Worm (Caenorhabditis elegans) whole organism, L4 larva: Measurements from ENCODE around the gene R07B7.12.

ENCODE experiments used
- D1046.2 ChIP-seq: fragments of 200-800 bp; sonication (Bioruptor generic); IDR thresholded peaks from 2 replicates; pipeline ENCODE4 v1.3.6; 2022; ENCODE audit warnings: missing genetic modification characterization, missing compliant biosample characterization
- Y105C5A.15 ChIP-seq: fragments of 200-800 bp; sonication (Bioruptor generic); IDR thresholded peaks from 2 replicates; pipeline ENCODE4 v1.3.6; 2022; ENCODE audit warnings: missing genetic modification characterization, missing compliant biosample characterization
- Y75B8A.6 ChIP-seq: fragments of 200-800 bp; sonication (Bioruptor generic); IDR thresholded peaks from 2 replicates; pipeline ENCODE4 v1.3.6; 2022; ENCODE audit warnings: missing genetic modification reagents, missing genetic modification characterization, missing compliant biosample characterization
- arid-1 ChIP-seq: fragments of 200-800 bp; sonication (Bioruptor generic); conservative IDR thresholded peaks from 2 replicates; pipeline ENCODE4 v1.3.6; 2022; ENCODE audit warnings: missing genetic modification reagents, missing genetic modification characterization, missing compliant biosample characterization
- ceh-32 ChIP-seq: sonication (generic microtip); optimal IDR thresholded peaks from 2 replicates; lab custom pipeline; 2016; ENCODE audit warnings: mild to moderate bottlenecking, missing genetic modification characterization, missing compliant biosample characterization; ENCODE audit not compliant: poor library complexity
- cey-2 ChIP-seq: sonication (generic microtip); optimal IDR thresholded peaks from 3 replicates; lab custom pipeline; 2017; ENCODE audit warnings: missing genetic modification characterization, mild to moderate bottlenecking, missing compliant biosample characterization, antibody characterized with exemption, borderline replicate concordance; ENCODE audit not compliant: insufficient read depth
- daf-16 ChIP-seq, 3 experiments: sonication (generic microtip); optimal IDR thresholded peaks; 2 replicates each; lab custom pipeline; 2016 to 2017; ENCODE audit warnings: missing genetic modification characterization in 3 of 3, missing genetic modification reagents in 3 of 3, mild to moderate bottlenecking in 2 of 3, missing compliant biosample characterization in 2 of 3, missing biosample characterization in 1 of 3, moderate library complexity in 1 of 3
- dmd-6 ChIP-seq: fragments of 200-800 bp; sonication (Bioruptor generic); IDR thresholded peaks from 2 replicates; pipeline ENCODE4 v1.3.6; 2022; ENCODE audit warnings: missing genetic modification reagents, missing genetic modification characterization, missing compliant biosample characterization
- dmd-8 ChIP-seq: fragments of 200-800 bp; sonication (Bioruptor generic); IDR thresholded peaks from 2 replicates; pipeline ENCODE4 v1.3.6; 2022; ENCODE audit warnings: missing genetic modification characterization, missing compliant biosample characterization
- dve-1 ChIP-seq: sonication (generic microtip); optimal IDR thresholded peaks from 2 replicates; lab custom pipeline; 2017; ENCODE audit warnings: antibody characterized with exemption, mild to moderate bottlenecking, missing genetic modification characterization, missing compliant biosample characterization; ENCODE audit not compliant: insufficient read depth
- gei-8 ChIP-seq: fragments of 200-800 bp; sonication (Bioruptor generic); optimal IDR thresholded peaks from 2 replicates; lab custom pipeline; 2018; ENCODE audit warnings: mild to moderate bottlenecking, missing genetic modification characterization, missing compliant biosample characterization
- hlh-11 ChIP-seq: fragments of 200-800 bp; sonication (Bioruptor generic); optimal IDR thresholded peaks from 2 replicates; lab custom pipeline; 2018; ENCODE audit warnings: mild to moderate bottlenecking, missing genetic modification characterization, missing compliant biosample characterization
- hlh-30 ChIP-seq: sonication (generic microtip); optimal IDR thresholded peaks from 2 replicates; lab custom pipeline; 2017; ENCODE audit warnings: antibody characterized with exemption, mild to moderate bottlenecking, missing genetic modification characterization, missing compliant biosample characterization; ENCODE audit not compliant: insufficient read depth
- lim-7 ChIP-seq: fragments of 200-800 bp; sonication (Bioruptor generic); IDR thresholded peaks from 2 replicates; pipeline ENCODE4 v1.3.6; 2022; ENCODE audit warnings: missing genetic modification characterization, missing compliant biosample characterization
- lin-13 ChIP-seq: fragments of 150-350 bp; optimal IDR thresholded peaks from 2 replicates; lab custom pipeline; 2014; ENCODE audit warnings: missing biosample characterization, missing genetic modification reagents, missing genetic modification characterization
- lin-38 ChIP-seq: fragments of 200-800 bp; sonication (Bioruptor generic); IDR thresholded peaks from 2 replicates; pipeline ENCODE4 v1.3.6; 2022; ENCODE audit warnings: missing genetic modification reagents, missing genetic modification characterization, missing compliant biosample characterization
- madf-5 ChIP-seq, 2 experiments: fragments of 200-800 bp; sonication (Bioruptor generic); IDR thresholded peaks; 2 replicates each; pipeline ENCODE4 v1.3.6; 2022; ENCODE audit warnings: missing compliant biosample characterization in 2 of 2, missing genetic modification characterization in 2 of 2
- madf-9 ChIP-seq: fragments of 200-800 bp; sonication (Bioruptor generic); conservative IDR thresholded peaks from 2 replicates; pipeline ENCODE4 v1.3.6; 2022; ENCODE audit warnings: missing genetic modification reagents, missing genetic modification characterization, missing compliant biosample characterization
- mdl-1 ChIP-seq, 2 experiments: fragments of 150-350 bp in 1 of 2; sonication (generic microtip) in 1 of 2; optimal IDR thresholded peaks; 2 replicates each; lab custom pipeline; 2014 to 2017; ENCODE audit warnings: missing biosample characterization in 2 of 2, missing genetic modification characterization in 2 of 2
- mep-1 ChIP-seq: fragments of 150-350 bp; sonication (generic microtip); optimal IDR thresholded peaks from 3 replicates; lab custom pipeline; 2014; ENCODE audit warnings: missing biosample characterization, missing genetic modification characterization
- mes-2 ChIP-seq: sonication (generic microtip); optimal IDR thresholded peaks from 2 replicates; lab custom pipeline; 2016; ENCODE audit warnings: missing genotype, mild to moderate bottlenecking, missing genetic modification characterization, missing compliant biosample characterization; ENCODE audit not compliant: poor library complexity, severe bottlenecking
- nhr-102 ChIP-seq: sonication (generic microtip); optimal IDR thresholded peaks from 2 replicates; lab custom pipeline; 2016; ENCODE audit warnings: mild to moderate bottlenecking, missing genetic modification characterization, moderate library complexity, missing compliant biosample characterization
- nhr-237 ChIP-seq: sonication (generic microtip); optimal IDR thresholded peaks from 2 replicates; lab custom pipeline; 2017; ENCODE audit warnings: missing biosample characterization, missing genetic modification characterization
- nhr-28 ChIP-seq: fragments of 150-350 bp; optimal IDR thresholded peaks from 2 replicates; lab custom pipeline; 2014; ENCODE audit warnings: missing biosample characterization, missing genetic modification characterization
- nhr-6 ChIP-seq: fragments of 150-350 bp; optimal IDR thresholded peaks from 2 replicates; lab custom pipeline; 2014; ENCODE audit warnings: missing biosample characterization, missing genetic modification characterization
- nhr-77 ChIP-seq: fragments of 150-350 bp; optimal IDR thresholded peaks from 2 replicates; lab custom pipeline; 2014; ENCODE audit warnings: missing biosample characterization, missing genetic modification characterization
- tag-97 ChIP-seq: fragments of 200-800 bp; sonication (Bioruptor generic); IDR thresholded peaks from 2 replicates; pipeline ENCODE4 v1.3.6; 2022; ENCODE audit warnings: missing genetic modification characterization, missing compliant biosample characterization
- unc-130 ChIP-seq: sonication (generic microtip); optimal IDR thresholded peaks from 2 replicates; lab custom pipeline; 2016; ENCODE audit warnings: missing genetic modification reagents, missing genetic modification characterization, missing compliant biosample characterization
- unc-62 ChIP-seq, 3 experiments: fragments of 150-350 bp in 1 of 3; sonication (generic microtip); optimal IDR thresholded peaks in 2 of 3; peaks in 1 of 3; 1 replicate in 1 of 3; 2 replicates in 2 of 3; lab custom pipeline; 2014 to 2017; ENCODE audit warnings: missing biosample characterization in 3 of 3, missing genetic modification characterization in 3 of 3, missing genetic modification reagents in 3 of 3, missing genotype in 1 of 3

Gene R07B7.12

ce11 chrV:12091759-12092158 lies 2.9 kb downstream of the R07B7.12 start, which contains the start of gene nhr-206 (continued):
- no peak for TF ChIP-seq unc-130
- TF ChIP-seq Y75B8A.6, result no peak
- TF ChIP-seq nhr-77 (tag; lab: Kevin White, UChicago), result peak; percentile 42
- TF ChIP-seq dve-1, result peak; percentile 51
- TF ChIP-seq ceh-32 (tag; lab: Kevin White, UChicago), result no peak
- TF ChIP-seq tag-97, result no peak
- no peak for TF ChIP-seq madf-9 (GFP tag; lab: Robert Waterston, UW)
- TF ChIP-seq dmd-6 (GFP tag; lab: Robert Waterston, UW), result peak; percentile 74
- no peak for TF ChIP-seq lim-7 (GFP tag; lab: Robert Waterston, UW)
- no peak for TF ChIP-seq dmd-8 (GFP tag; lab: Robert Waterston, UW)
- TF ChIP-seq mes-2, result no peak
- peak; percentile 40 for TF ChIP-seq nhr-102 (tag; lab: Kevin White, UChicago)
- no peak for TF ChIP-seq nhr-237 (tag; lab: Kevin White, UChicago)
- peak in 1 of 2 experiments; percentile 61 for TF ChIP-seq mdl-1 (tag; optimal IDR thresholded peaks at IDR 0.05; lab: Kevin White, UChicago)
- TF ChIP-seq mep-1 (tag; lab: Kevin White, UChicago), result peak; percentile 44
- no peak for TF ChIP-seq cey-2
- no peak for TF ChIP-seq lin-13 (GFP tag; lab: Kevin White, UChicago)
- TF ChIP-seq unc-62 (GFP tag; optimal IDR thresholded peaks at IDR 0.05 in 1 of 2; lab: Kevin White, UChicago), result peak in 1 of 2 experiments; percentile 98
- TF ChIP-seq unc-62 (tag; optimal IDR thresholded peaks at IDR 0.05; lab: Kevin White, UChicago), result no peak

ce11 chrV:12094030-12094429 lies 5.2 kb downstream of the R07B7.12 start, which contains the start of gene nhr-208:
Gene nhr-208, plus strand, starts transcription at chrV:12094317.
- TF ChIP-seq dve-1 (peak; percentile 15), daf-16 (GFP tag; optimal IDR thresholded peaks at IDR 0.05; lab: Kevin White, UChicago) (no peak), daf-16 (tag; optimal IDR thresholded peaks at IDR 0.05; lab: Kevin White, UChicago) (peak; percentile 56), arid-1 (GFP tag; lab: Robert Waterston, UW) (no peak), hlh-30 (tag; lab: Kevin White, UChicago) (peak; percentile 13), nhr-102 (tag; lab: Kevin White, UChicago) (peak; percentile 5), D1046.2 (GFP tag; lab: Robert Waterston, UW) (no peak), dmd-6 (GFP tag; lab: Robert Waterston, UW) (0 out of 2 replicates have a peak, but pooled peaks have one; percentile 18), nhr-28 (tag; lab: Kevin White, UChicago) (peak; percentile 62)
- TF ChIP-seq, all 104 proteins: peak for 6

- no peak for TF ChIP-seq arid-1 (GFP tag; lab: Robert Waterston, UW)
- TF ChIP-seq Y105C5A.15 (GFP tag; lab: Robert Waterston, UW), result no peak
- TF ChIP-seq hlh-11 (tag; lab: Kevin White, UChicago), result peak; percentile 39
- TF ChIP-seq madf-5 (GFP tag; IDR thresholded peaks at IDR 0.05; lab: Robert Waterston, UW), result no peak
- peak; percentile 95 for TF ChIP-seq nhr-28 (tag; lab: Kevin White, UChicago)
- peak; percentile 54 for TF ChIP-seq nhr-102 (tag; lab: Kevin White, UChicago)
- TF ChIP-seq mdl-1 (tag; optimal IDR thresholded peaks at IDR 0.05; lab: Kevin White, UChicago), result peak in 1 of 2 experiments; percentile 71
- peak; percentile 85 for TF ChIP-seq dmd-6 (GFP tag; lab: Robert Waterston, UW)
- TF ChIP-seq nhr-6 (tag; lab: Kevin White, UChicago), result peak; percentile 85
- TF ChIP-seq nhr-77 (tag; lab: Kevin White, UChicago), result peak; percentile 20
- TF ChIP-seq gei-8 (GFP tag; lab: Kevin White, UChicago), result no peak
- TF ChIP-seq daf-16 (GFP tag; optimal IDR thresholded peaks at IDR 0.05; lab: Kevin White, UChicago), result no peak
- TF ChIP-seq daf-16 (tag; optimal IDR thresholded peaks at IDR 0.05; lab: Kevin White, UChicago), result peak; percentile 51
- peak; percentile 45 for TF ChIP-seq dve-1
These were observed 7.0 kb downstream of the R07B7.12 start, which contains the start of gene nhr-207 for ce11 chrV:12095865-12096264. Gene nhr-207, plus strand, starts transcription at chrV:12096146.

ce11 chrV:12098123-12098522 lies 9.2 kb downstream of the R07B7.12 start, which contains the start of gene nhr-209:
Gene nhr-209, plus strand, starts transcription at chrV:12098149.
- no peak for TF ChIP-seq lin-38 (GFP tag; lab: Robert Waterston, UW)
- peak; percentile 82 for TF ChIP-seq nhr-28 (tag; lab: Kevin White, UChicago)
